Worm (Caenorhabditis elegans) whole organism, mixed stage, embryonic: ENCODE data around the gene trap-3.

Experiments
- mab-5 ChIP-seq: fragments of 150-350 bp; optimal IDR thresholded peaks from 2 replicates; lab custom pipeline; 2014; ENCODE audit warnings: missing biosample characterization, missing genetic modification characterization
- mep-1 ChIP-seq: fragments of 150-350 bp; optimal IDR thresholded peaks from 2 replicates; lab custom pipeline; 2017; ENCODE audit warnings: missing biosample characterization, missing genetic modification reagents, missing genetic modification characterization, inconsistent platforms

- TF ChIP-seq mep-1 (tag; lab: Kevin White, UChicago), result no peak
- no peak for TF ChIP-seq mab-5 (tag; lab: Kevin White, UChicago)
These were observed 1.6 kb downstream of the trap-3 start, which contains the start of gene eri-5 for ce11 chrIV:2390804-2391203.
